Worm (Caenorhabditis elegans): Measurements from ENCODE around the gene rps-3.

Gene rps-3

ce11 chrIII:6206161-6206853, at the start of gene rps-3, which contains the start of gene sna-3:
TSS of gene rps-3 (plus strand) at chrIII:6206803.
TSS of gene sna-3 (minus strand) at chrIII:6206211.
- TF ChIP-seq dao-5 (tag; optimal IDR thresholded peaks at IDR 0.05) (no peak), W03F9.2 (tag; optimal IDR thresholded peaks at IDR 0.05) (peak; percentile 90)

DNA sequence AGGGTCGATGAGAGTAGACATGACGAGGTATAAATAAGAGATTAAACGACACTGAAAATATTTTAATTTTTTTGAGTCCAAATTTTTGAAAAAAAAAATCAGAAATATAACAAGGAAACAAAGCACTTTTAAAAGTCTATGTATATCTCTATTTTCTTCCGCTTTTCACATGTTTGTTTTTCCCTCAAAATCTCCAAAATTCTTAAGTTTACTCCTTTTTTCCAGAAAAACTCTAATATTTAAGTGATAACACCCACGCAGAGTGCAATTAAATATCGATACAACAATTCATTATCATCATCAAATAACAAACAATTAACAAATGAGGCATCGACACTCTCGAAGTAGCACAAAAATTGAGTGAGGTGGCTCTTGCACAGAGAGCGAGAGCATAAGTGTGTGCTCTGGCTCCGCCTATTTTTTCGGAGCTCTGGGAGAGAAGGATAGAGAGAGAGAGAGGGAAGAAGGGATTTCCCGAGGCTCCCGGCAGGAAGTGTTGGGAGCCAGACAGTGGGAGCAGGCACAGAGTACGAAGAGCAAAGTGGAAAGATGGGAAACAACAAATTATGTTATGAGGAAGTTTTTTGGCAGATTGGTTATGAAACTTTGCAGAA, 48.8 kb upstream of the rps-3 start, which contains the start of gene anmt-2:
anmt-2 (minus strand) TSS at position 51 of the 614 bp plus-strand sequence.
- TF ChIP-seq W03F9.2 (tag; optimal IDR thresholded peaks at IDR 0.05), result no peak
- no peak for TF ChIP-seq him-1 (tag; optimal IDR thresholded peaks at IDR 0.05)
- TF ChIP-seq dao-5 (tag; optimal IDR thresholded peaks at IDR 0.05), result no peak

DNA sequence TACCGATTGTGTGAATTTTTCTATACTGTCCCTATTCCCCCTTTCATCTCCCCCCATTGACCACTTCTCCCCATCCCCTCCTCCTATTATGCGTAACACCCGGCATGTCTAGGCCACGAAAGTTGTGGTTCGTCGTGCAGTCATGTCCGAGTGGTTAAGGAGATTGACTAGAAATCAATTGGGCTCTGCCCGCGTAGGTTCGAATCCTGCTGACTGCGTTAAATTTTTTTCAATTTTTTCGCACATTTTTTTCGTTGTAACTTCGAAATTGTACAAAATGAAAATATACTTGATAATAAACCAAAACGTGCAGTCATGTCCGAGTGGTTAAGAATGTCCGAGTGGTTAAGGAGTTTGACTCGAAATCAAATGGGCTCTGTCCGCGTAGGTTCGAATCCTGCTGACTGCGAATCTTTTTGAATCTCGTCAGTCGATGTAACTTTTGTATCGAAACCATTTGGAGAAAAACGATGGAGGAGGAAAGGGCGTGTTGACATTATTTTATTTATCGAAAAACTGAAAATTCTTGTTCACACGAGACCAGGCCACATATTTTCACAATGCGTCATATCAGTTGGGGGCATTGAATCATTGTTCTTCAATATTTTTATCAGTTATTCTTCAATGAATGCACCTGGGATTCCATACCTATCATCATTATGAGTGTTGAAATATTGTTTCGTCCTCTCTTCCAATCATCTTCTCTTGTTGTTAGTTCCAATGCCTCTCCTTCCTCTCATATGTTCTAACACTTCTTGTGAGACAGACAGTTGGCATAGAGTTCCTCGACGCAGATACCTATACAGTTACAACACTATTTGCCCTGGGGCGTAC, 47.7 kb upstream of the rps-3 start, which contains the start of gene nfm-1:
nfm-1 (plus strand) TSS at position 812 of the 834 bp plus-strand sequence.
- TF ChIP-seq him-1 (tag; optimal IDR thresholded peaks at IDR 0.05) (peak; percentile 46), W03F9.2 (tag; optimal IDR thresholded peaks at IDR 0.05) (peak; percentile 23), dao-5 (tag; optimal IDR thresholded peaks at IDR 0.05) (no peak)

- no peak for TF ChIP-seq him-1 (tag; optimal IDR thresholded peaks at IDR 0.05)
- no peak for TF ChIP-seq dao-5 (tag; optimal IDR thresholded peaks at IDR 0.05)
- no peak for TF ChIP-seq W03F9.2 (tag; optimal IDR thresholded peaks at IDR 0.05)
These were observed 43.2 kb upstream of the rps-3 start for ce11 chrIII:6163381-6163780.

DNA sequence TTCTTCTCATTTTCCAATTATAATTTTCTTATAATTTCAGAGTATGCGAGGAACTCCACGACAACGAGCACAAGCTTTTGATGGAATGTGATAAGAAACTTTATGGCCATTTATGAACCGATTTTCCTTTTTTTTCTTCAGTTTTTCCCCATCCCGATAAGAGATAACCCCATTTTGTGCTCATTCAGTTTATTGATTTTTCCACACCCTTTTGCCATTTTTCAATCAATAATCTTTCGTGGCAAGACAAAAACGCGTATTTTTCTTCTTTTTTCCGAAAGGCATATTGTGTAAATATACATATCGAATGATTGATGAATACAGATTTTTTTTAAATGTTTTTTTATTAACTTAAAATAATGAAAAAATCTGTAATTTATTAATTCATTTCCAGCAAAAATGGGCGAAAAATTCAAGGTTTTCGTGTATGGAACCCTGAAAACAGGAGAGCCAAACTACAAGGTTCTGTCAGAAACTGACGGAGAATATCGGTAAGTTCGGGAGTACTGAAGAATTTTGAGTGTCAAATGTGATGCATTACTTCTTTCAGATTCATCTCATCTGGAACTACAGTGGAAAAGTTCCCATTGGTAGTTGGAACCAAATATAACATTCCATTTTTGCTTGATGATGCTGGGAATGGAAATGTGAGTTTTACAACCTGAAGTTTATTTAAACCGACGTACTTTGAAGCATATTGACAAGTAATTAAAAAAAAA, 42.2 kb upstream of the rps-3 start, which contains the start of gene F42A10.9:
F42A10.9 (plus strand) TSS at position 321 of the 719 bp plus-strand sequence.
- TF ChIP-seq him-1 (tag; optimal IDR thresholded peaks at IDR 0.05) (no peak), dao-5 (tag; optimal IDR thresholded peaks at IDR 0.05) (no peak), W03F9.2 (tag; optimal IDR thresholded peaks at IDR 0.05) (no peak)

DNA sequence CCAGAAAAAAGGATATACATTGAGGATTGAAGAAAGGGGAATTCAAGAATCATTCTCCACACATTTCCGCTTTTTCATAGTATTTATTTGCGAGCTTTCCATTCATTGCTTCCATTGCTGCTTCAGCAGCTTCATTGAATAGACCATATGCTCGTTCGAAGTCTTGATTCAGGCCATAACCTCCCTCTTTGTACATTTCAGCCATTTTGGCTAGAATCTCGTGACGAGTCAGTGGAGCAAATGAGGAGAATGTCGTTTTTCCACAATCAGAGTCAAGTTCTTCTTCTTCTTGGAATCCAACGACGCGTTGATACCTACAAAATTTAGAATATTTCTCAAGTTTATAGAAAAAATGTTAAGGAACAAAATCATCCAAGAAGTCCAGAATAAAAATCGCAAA, 41.4 kb upstream of the rps-3 start:
- TF ChIP-seq W03F9.2 (tag; optimal IDR thresholded peaks at IDR 0.05) (no peak), dao-5 (tag; optimal IDR thresholded peaks at IDR 0.05) (no peak), him-1 (tag; optimal IDR thresholded peaks at IDR 0.05) (no peak)

DNA sequence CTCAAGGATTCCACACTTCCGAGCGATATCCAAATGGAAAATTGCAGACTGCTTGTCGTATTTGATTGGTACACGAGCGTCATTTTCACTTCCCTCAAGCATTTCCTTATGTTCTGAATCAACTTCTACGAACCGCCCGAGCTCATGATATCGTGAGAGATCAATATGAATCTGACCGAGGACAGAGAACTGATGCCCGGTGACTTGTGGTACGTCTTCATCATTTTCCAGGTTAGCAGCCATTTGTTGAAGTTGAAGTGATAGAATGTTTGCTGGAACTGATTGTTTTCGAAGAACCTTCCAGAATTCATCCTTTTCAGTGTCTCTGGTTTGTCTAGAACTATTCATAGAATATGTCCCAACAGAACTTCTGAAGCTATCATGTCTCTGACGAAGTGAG, 40.0 kb upstream of the rps-3 start:
- TF ChIP-seq him-1 (tag; optimal IDR thresholded peaks at IDR 0.05) (no peak), dao-5 (tag; optimal IDR thresholded peaks at IDR 0.05) (no peak), W03F9.2 (tag; optimal IDR thresholded peaks at IDR 0.05) (no peak)

ce11 chrIII:6168497-6169227, 37.9 kb upstream of the rps-3 start, which contains the start of gene efk-1:
TSS of gene efk-1 (minus strand) at chrIII:6168547.
- TF ChIP-seq him-1 (tag; optimal IDR thresholded peaks at IDR 0.05) (no peak), W03F9.2 (tag; optimal IDR thresholded peaks at IDR 0.05) (peak; percentile 13), dao-5 (tag; optimal IDR thresholded peaks at IDR 0.05) (no peak)

ce11 chrIII:6170038-6170437, 36.6 kb upstream of the rps-3 start:
- peak; percentile 37 for TF ChIP-seq W03F9.2 (tag; optimal IDR thresholded peaks at IDR 0.05)
- TF ChIP-seq him-1 (tag; optimal IDR thresholded peaks at IDR 0.05), result no peak
- no peak for TF ChIP-seq dao-5 (tag; optimal IDR thresholded peaks at IDR 0.05)

DNA sequence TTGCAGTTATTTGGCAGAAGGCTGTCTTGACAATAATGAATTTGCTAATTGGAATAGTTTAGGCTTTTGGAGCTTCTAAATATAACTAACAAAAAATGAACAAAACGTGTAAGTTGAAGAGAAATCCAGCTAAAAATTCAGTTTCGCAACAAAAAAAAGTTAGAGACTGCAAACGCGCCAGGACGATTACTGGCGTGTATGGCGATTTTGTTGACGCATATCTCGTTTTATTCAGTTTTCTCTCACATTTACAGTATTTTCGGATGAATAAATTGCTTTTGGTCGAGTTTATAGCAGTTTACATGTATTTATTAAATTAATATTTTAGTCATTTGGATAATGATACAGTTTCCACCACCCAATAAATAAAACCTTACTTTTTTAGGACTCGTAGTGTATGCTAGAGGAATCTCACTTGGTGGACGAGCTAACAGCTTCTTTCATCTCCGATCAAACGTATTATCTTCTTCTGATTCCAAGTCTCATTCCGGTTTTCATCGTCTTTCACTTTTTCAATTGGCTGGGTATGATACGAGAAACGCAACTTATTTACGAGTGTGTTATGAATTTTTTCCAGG, 33.5 kb upstream of the rps-3 start, which contains the start of the genes abcf-3 and F42A10.5:
abcf-3 (plus strand) TSS at position 384 of the 578 bp plus-strand sequence.
F42A10.5 (minus strand) TSS at position 458 of the 578 bp plus-strand sequence.
- TF ChIP-seq dao-5 (tag; optimal IDR thresholded peaks at IDR 0.05), result no peak
- TF ChIP-seq him-1 (tag; optimal IDR thresholded peaks at IDR 0.05), result no peak
- TF ChIP-seq W03F9.2 (tag; optimal IDR thresholded peaks at IDR 0.05), result peak; percentile 90

ce11 chrIII:6176172-6176571, 30.4 kb upstream of the rps-3 start:
- TF ChIP-seq dao-5 (tag; optimal IDR thresholded peaks at IDR 0.05) (no peak), him-1 (tag; optimal IDR thresholded peaks at IDR 0.05) (no peak), W03F9.2 (tag; optimal IDR thresholded peaks at IDR 0.05) (no peak)

- TF ChIP-seq W03F9.2 (tag; optimal IDR thresholded peaks at IDR 0.05), result no peak
- no peak for TF ChIP-seq him-1 (tag; optimal IDR thresholded peaks at IDR 0.05)
- TF ChIP-seq dao-5 (tag; optimal IDR thresholded peaks at IDR 0.05), result no peak
These were observed 29.8 kb upstream of the rps-3 start, which contains the start of gene F42A10.6 for ce11 chrIII:6176761-6177160. TSS of gene F42A10.6 (minus strand) at chrIII:6176861.
